Fruit fly (Drosophila melanogaster) whole organism, embryonic: Measurements from ENCODE around the gene sws.
A peak's percentile ranks its signal among the peaks of the same experiment; 100 is the strongest.

Experiments used
- Bdp1 ChIP-seq: fragments of 200-800 bp; sonication (Bioruptor generic); optimal IDR thresholded peaks from 3 replicates; lab custom pipeline; 2016; ENCODE audit warnings: missing biosample characterization, missing genetic modification characterization
- C15 ChIP-seq: fragments of 200-800 bp; sonication (Bioruptor generic); IDR thresholded peaks from 3 replicates; pipeline ENCODE4 v1.3.6; 2022; ENCODE audit warnings: missing biosample characterization, missing genetic modification characterization
- CG10565 ChIP-seq: fragments of 200-800 bp; sonication (Bioruptor generic); optimal IDR thresholded peaks from 3 replicates; lab custom pipeline; 2016; ENCODE audit warnings: missing biosample characterization, mild to moderate bottlenecking, missing genetic modification characterization
- CG10959 ChIP-seq: fragments of 200-800 bp; sonication (Bioruptor generic); IDR thresholded peaks from 2 replicates; pipeline ENCODE4 v1.3.6; 2022; ENCODE audit warnings: missing biosample characterization, missing genetic modification characterization
- CG11504 ChIP-seq: fragments of 200-800 bp; sonication (Bioruptor generic); optimal IDR thresholded peaks from 3 replicates; lab custom pipeline; 2019; ENCODE audit warnings: missing biosample characterization, mild to moderate bottlenecking, missing genetic modification characterization, moderate library complexity
- CG14441 ChIP-seq: fragments of 200-800 bp; sonication (Bioruptor generic); IDR thresholded peaks from 2 replicates; pipeline ENCODE4 v1.3.6; 2022; ENCODE audit warnings: missing biosample characterization, missing genetic modification characterization
- CG16813 ChIP-seq: fragments of 200-800 bp; sonication (Bioruptor generic); IDR thresholded peaks from 3 replicates; pipeline ENCODE4 v1.3.6; 2022; ENCODE audit warnings: missing biosample characterization, missing genetic modification characterization; ENCODE audit not compliant: partially characterized antibody
- CG17328 ChIP-seq: fragments of 200-800 bp; sonication (Bioruptor generic); IDR thresholded peaks from 2 replicates; pipeline ENCODE4 v1.3.6; 2022; ENCODE audit warnings: missing biosample characterization, missing genetic modification characterization
- CG17912 ChIP-seq: fragments of 200-800 bp; sonication (Bioruptor generic); optimal IDR thresholded peaks from 2 replicates; lab custom pipeline; 2018; ENCODE audit warnings: missing biosample characterization, mild to moderate bottlenecking, missing genetic modification characterization
- CG3065 ChIP-seq: fragments of 200-800 bp; sonication (Bioruptor generic); optimal IDR thresholded peaks from 2 replicates; lab custom pipeline; 2016; ENCODE audit warnings: missing biosample characterization, missing genetic modification characterization
- CG31365 ChIP-seq: fragments of 200-800 bp; sonication (Bioruptor generic); optimal IDR thresholded peaks from 2 replicates; lab custom pipeline; 2018; ENCODE audit warnings: missing biosample characterization, mild to moderate bottlenecking, missing genetic modification characterization
- CG32767 ChIP-seq: fragments of 200-800 bp; sonication (Bioruptor generic); IDR thresholded peaks from 2 replicates; pipeline ENCODE4 v1.3.6; 2022; ENCODE audit warnings: missing biosample characterization, missing genetic modification characterization
- CG6272 ChIP-seq: fragments of 200-800 bp; sonication (Bioruptor generic); IDR thresholded peaks from 2 replicates; pipeline ENCODE4 v1.3.6; 2022; ENCODE audit warnings: missing biosample characterization, missing genetic modification characterization
- CG8281 ChIP-seq: fragments of 200-800 bp; sonication (Bioruptor generic); optimal IDR thresholded peaks from 2 replicates; lab custom pipeline; 2018; ENCODE audit warnings: missing biosample characterization, mild to moderate bottlenecking, missing genetic modification characterization, moderate library complexity
- Dfd ChIP-seq, 2 experiments: fragments of >200 bp; optimal IDR thresholded peaks; 2 replicates each; lab custom pipeline; 2017; ENCODE audit warnings: missing biosample characterization in 2 of 2, missing genetic modification characterization in 2 of 2
- Doc2 ChIP-seq: fragments of 200-800 bp; sonication (Bioruptor generic); IDR thresholded peaks from 2 replicates; pipeline ENCODE4 v1.3.6; 2022; ENCODE audit warnings: missing biosample characterization, missing genetic modification characterization
- Fer3 ChIP-seq: fragments of 200-800 bp; sonication (Bioruptor generic); optimal IDR thresholded peaks from 2 replicates; lab custom pipeline; 2018; ENCODE audit warnings: missing biosample characterization, mild to moderate bottlenecking, missing genetic modification characterization, moderate library complexity
- Hmx ChIP-seq: fragments of 200-800 bp; sonication (Bioruptor generic); optimal IDR thresholded peaks from 2 replicates; lab custom pipeline; 2016; ENCODE audit warnings: missing biosample characterization, missing genetic modification characterization
- Lpt ChIP-seq: fragments of >200 bp; optimal IDR thresholded peaks from 2 replicates; lab custom pipeline; 2018; ENCODE audit warnings: missing biosample characterization, missing genetic modification characterization
- Med ChIP-seq: fragments of 200-800 bp; sonication (Bioruptor generic); peaks from one replicate; lab custom pipeline; 2016; ENCODE audit warnings: missing biosample characterization, missing genetic modification characterization, mild to moderate bottlenecking, inconsistent platforms, moderate library complexity
- Meics ChIP-seq: fragments of 200-800 bp; sonication (Bioruptor generic); optimal IDR thresholded peaks from 2 replicates; lab custom pipeline; 2017; ENCODE audit warnings: missing biosample characterization, mild to moderate bottlenecking, missing genetic modification characterization
- Mes4 ChIP-seq: fragments of 200-800 bp; sonication (Bioruptor generic); optimal IDR thresholded peaks from 2 replicates; lab custom pipeline; 2016; ENCODE audit warnings: missing biosample characterization, missing genetic modification characterization
- Neu2 ChIP-seq: fragments of 200-800 bp; sonication (Bioruptor generic); optimal IDR thresholded peaks from 3 replicates; lab custom pipeline; 2016; ENCODE audit warnings: missing biosample characterization, missing genetic modification characterization, borderline replicate concordance
- Sox102F ChIP-seq: fragments of 200-800 bp; sonication (Bioruptor generic); optimal IDR thresholded peaks from 2 replicates; lab custom pipeline; 2018; ENCODE audit warnings: missing biosample characterization, mild to moderate bottlenecking, missing genetic modification characterization, moderate library complexity
- Tbp ChIP-seq: fragments of >200 bp; optimal IDR thresholded peaks from 2 replicates; lab custom pipeline; 2018; ENCODE audit warnings: missing biosample characterization, missing genetic modification characterization
- ara ChIP-seq: fragments of 200-800 bp; sonication (Bioruptor generic); IDR thresholded peaks from 2 replicates; pipeline ENCODE4 v1.3.6; 2022; ENCODE audit warnings: missing biosample characterization, missing genetic modification characterization
- ase ChIP-seq: fragments of 200-800 bp; sonication (Bioruptor generic); IDR thresholded peaks from 3 replicates; pipeline ENCODE4 v1.3.6; 2022; ENCODE audit warnings: missing biosample characterization, missing genetic modification characterization
- bowl ChIP-seq: fragments of 200-800 bp; sonication (Bioruptor generic); IDR thresholded peaks from 2 replicates; pipeline ENCODE4 v1.3.6; 2022; ENCODE audit warnings: missing biosample characterization, missing genetic modification characterization
- cas ChIP-seq: fragments of 200-800 bp; sonication (Bioruptor generic); IDR thresholded peaks from 2 replicates; pipeline ENCODE4 v1.3.6; 2022; ENCODE audit warnings: missing biosample characterization, missing genetic modification characterization
- corto ChIP-seq: fragments of 200-800 bp; sonication (Bioruptor generic); optimal IDR thresholded peaks from 2 replicates; lab custom pipeline; 2016; ENCODE audit warnings: missing biosample characterization, mild to moderate bottlenecking, missing genetic modification characterization, moderate library complexity
- croc ChIP-seq: fragments of 200-800 bp; sonication (Bioruptor generic); conservative IDR thresholded peaks from 3 replicates; pipeline ENCODE4 v1.3.6; 2022; ENCODE audit warnings: missing biosample characterization, missing genetic modification characterization
- da ChIP-seq: fragments of 200-800 bp; sonication (Bioruptor generic); optimal IDR thresholded peaks from 2 replicates; lab custom pipeline; 2016; ENCODE audit warnings: missing biosample characterization, missing genetic modification characterization
- dati ChIP-seq: fragments of 200-800 bp; sonication (Bioruptor generic); IDR thresholded peaks from 2 replicates; pipeline ENCODE4 v1.3.6; 2022; ENCODE audit warnings: missing biosample characterization, missing genetic modification characterization
- dimm ChIP-seq: fragments of 200-800 bp; sonication (Bioruptor generic); IDR thresholded peaks from 2 replicates; pipeline ENCODE4 v1.3.6; 2022; ENCODE audit warnings: missing biosample characterization, missing genetic modification characterization
- dmrt99B ChIP-seq: fragments of 200-800 bp; sonication (Bioruptor generic); optimal IDR thresholded peaks from 2 replicates; lab custom pipeline; 2018; ENCODE audit warnings: missing biosample characterization, mild to moderate bottlenecking, missing genetic modification characterization, moderate library complexity
- eve ChIP-seq, 2 experiments: fragments of >200 bp; optimal IDR thresholded peaks; 2 replicates each; lab custom pipeline; 2017; ENCODE audit warnings: missing biosample characterization in 2 of 2, missing genetic modification characterization in 2 of 2
- fd102C ChIP-seq: fragments of 200-800 bp; sonication (Bioruptor generic); optimal IDR thresholded peaks from 2 replicates; lab custom pipeline; 2018; ENCODE audit warnings: missing biosample characterization, mild to moderate bottlenecking, missing genetic modification characterization, moderate library complexity
- gsb ChIP-seq: fragments of 200-800 bp; sonication (Bioruptor generic); IDR thresholded peaks from 2 replicates; pipeline ENCODE4 v1.3.6; 2022; ENCODE audit warnings: missing biosample characterization, missing genetic modification characterization
- gsb-n ChIP-seq: fragments of 200-800 bp; sonication (Bioruptor generic); optimal IDR thresholded peaks from 3 replicates; lab custom pipeline; 2018; ENCODE audit warnings: missing biosample characterization, mild to moderate bottlenecking, missing genetic modification characterization
- hb ChIP-seq: fragments of 200-800 bp; sonication (Bioruptor generic); IDR thresholded peaks from 3 replicates; pipeline ENCODE4 v1.3.6; 2022; ENCODE audit warnings: missing biosample characterization, missing genetic modification characterization; ENCODE audit not compliant: partially characterized antibody
- knrl ChIP-seq: fragments of 200-800 bp; sonication (Bioruptor generic); IDR thresholded peaks from 3 replicates; pipeline ENCODE4 v1.3.6; 2022; ENCODE audit warnings: missing biosample characterization, missing genetic modification characterization; ENCODE audit not compliant: partially characterized antibody
- luna ChIP-seq: fragments of 200-800 bp; sonication (Bioruptor generic); optimal IDR thresholded peaks from 2 replicates; lab custom pipeline; 2016; ENCODE audit warnings: missing biosample characterization, missing genetic modification characterization
- odd ChIP-seq: fragments of 200-800 bp; sonication (Bioruptor generic); optimal IDR thresholded peaks from 2 replicates; lab custom pipeline; 2017; ENCODE audit warnings: missing biosample characterization, mild to moderate bottlenecking, missing genetic modification characterization
- phol ChIP-seq: fragments of 200-800 bp; sonication (Bioruptor generic); optimal IDR thresholded peaks from 3 replicates; lab custom pipeline; 2018; ENCODE audit warnings: missing biosample characterization, mild to moderate bottlenecking, missing genetic modification characterization, moderate library complexity
- ranshi ChIP-seq: fragments of 200-800 bp; sonication (Bioruptor generic); IDR thresholded peaks from 2 replicates; pipeline ENCODE4 v1.3.6; 2022; ENCODE audit warnings: missing biosample characterization, missing genetic modification characterization
- sens ChIP-seq: fragments of 200-800 bp; sonication (Bioruptor generic); peaks from one replicate; lab custom pipeline; 2016; ENCODE audit warnings: missing biosample characterization, missing genetic modification characterization
- so ChIP-seq: fragments of 200-800 bp; sonication (Bioruptor generic); IDR thresholded peaks from 3 replicates; pipeline ENCODE4 v1.3.6; 2022; ENCODE audit warnings: missing biosample characterization, missing genetic modification characterization
- trem ChIP-seq: fragments of 200-800 bp; optimal IDR thresholded peaks from 3 replicates; lab custom pipeline; 2019; ENCODE audit warnings: missing biosample characterization, mild to moderate bottlenecking, missing genetic modification characterization, moderate library complexity
- ttk ChIP-seq: fragments of 200-800 bp; sonication (Bioruptor generic); IDR thresholded peaks from 2 replicates; pipeline ENCODE4 v2.1.2; 2022; ENCODE audit warnings: missing biosample characterization, missing genetic modification characterization
- unc-4 ChIP-seq: fragments of 200-800 bp; sonication (Bioruptor generic); IDR thresholded peaks from 2 replicates; pipeline ENCODE4 v1.3.6; 2022; ENCODE audit warnings: missing biosample characterization, missing genetic modification characterization; ENCODE audit not compliant: partially characterized antibody
- vfl ChIP-seq: fragments of 200-800 bp; sonication (Bioruptor generic); optimal IDR thresholded peaks from 2 replicates; lab custom pipeline; 2016; ENCODE audit warnings: missing biosample characterization, missing genetic modification characterization

The sws gene

DNA sequence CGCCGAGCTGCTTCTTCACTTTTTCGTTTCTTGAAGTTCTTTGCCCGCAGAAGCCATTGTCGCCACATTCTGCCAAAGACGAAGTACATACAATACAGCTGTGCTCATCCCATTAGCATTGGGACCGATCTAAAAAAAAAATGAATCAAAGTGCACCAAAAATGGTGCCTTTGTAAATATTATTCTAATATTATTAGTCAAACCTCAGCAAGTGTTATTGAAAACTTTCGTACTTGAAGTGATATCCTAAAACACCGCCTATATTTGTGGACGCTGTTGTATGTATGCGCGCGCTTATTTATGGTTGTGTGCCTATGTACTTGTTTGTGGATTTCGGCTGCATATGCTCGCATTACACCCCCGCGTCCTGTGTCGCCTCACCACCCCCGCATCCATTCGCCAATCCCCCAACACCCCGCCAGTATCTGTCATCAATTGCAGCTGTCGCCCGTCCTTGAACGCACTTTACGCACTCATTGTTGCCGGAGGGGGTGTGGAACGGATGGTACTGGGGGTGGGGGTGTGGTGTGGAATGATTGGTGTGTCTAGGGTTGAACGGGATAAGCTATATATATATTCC is 4.4 kb upstream of the sws start (continued):
- TF ChIP-seq Fer3 (tag; lab: Kevin White, UChicago): peak; percentile 78
- TF ChIP-seq croc (GFP tag; lab: Robert Waterston, UW): peak; percentile 84
- peak; percentile 56 for TF ChIP-seq vfl (GFP tag; lab: Kevin White, UChicago)
- peak; percentile 92 for TF ChIP-seq so (GFP tag; lab: Robert Waterston, UW)
- peak; percentile 85 for TF ChIP-seq CG14441 (GFP tag; lab: Robert Waterston, UW)
- peak; percentile 82 for TF ChIP-seq CG10959 (GFP tag; lab: Robert Waterston, UW)
- TF ChIP-seq ara: peak; percentile 94
- TF ChIP-seq unc-4 (GFP tag; lab: Robert Waterston, UW): no peak
- peak; percentile 92 for TF ChIP-seq dmrt99B
- TF ChIP-seq dati (GFP tag; lab: Robert Waterston, UW): peak; percentile 69; the same call in 1 of the 2 replicates
- peak; percentile 77 for TF ChIP-seq CG32767 (GFP tag; lab: Robert Waterston, UW)
- peak; percentile 91 for TF ChIP-seq Sox102F (GFP tag; lab: Kevin White, UChicago)
- TF ChIP-seq knrl (GFP tag; lab: Robert Waterston, UW): no peak
- peak; percentile 58 for TF ChIP-seq CG31365 (tag; lab: Kevin White, UChicago)
- TF ChIP-seq CG11504 (tag; lab: Kevin White, UChicago): peak; percentile 92
- TF ChIP-seq phol (tag; lab: Kevin White, UChicago): peak; percentile 88
- no peak for TF ChIP-seq CG17912 (GFP tag; lab: Kevin White, UChicago)
- TF ChIP-seq Hmx (GFP tag; lab: Kevin White, UChicago): no peak
- TF ChIP-seq da (GFP tag; lab: Kevin White, UChicago): no peak
- TF ChIP-seq CG10565 (GFP tag; lab: Kevin White, UChicago): peak; percentile 11
- no peak for TF ChIP-seq Lpt (GFP tag; lab: Kevin White, UChicago)
- TF ChIP-seq C15 (GFP tag; lab: Robert Waterston, UW): peak; percentile 69; the same call in 2 of the 3 replicates
- peak; percentile 86 for TF ChIP-seq ase (GFP tag; lab: Robert Waterston, UW)
- peak; percentile 55 for TF ChIP-seq Mes4 (GFP tag; lab: Kevin White, UChicago)
- no peak for TF ChIP-seq luna
- peak; percentile 83 for TF ChIP-seq dimm (GFP tag; lab: Robert Waterston, UW)
- peak; percentile 94 for TF ChIP-seq Med (GFP tag; lab: Kevin White, UChicago)
- TF ChIP-seq fd102C (GFP tag; lab: Kevin White, UChicago): peak; percentile 28
- peak; percentile 65 for TF ChIP-seq CG3065 (GFP tag; lab: Kevin White, UChicago)
- TF ChIP-seq CG17328 (GFP tag; lab: Robert Waterston, UW): peak; percentile 91
- 0 out of 2 replicates have a peak, but pooled peaks have one; percentile 43 for TF ChIP-seq Doc2
- peak in 1 of 2 experiments; percentile 94 for TF ChIP-seq eve (GFP tag; optimal IDR thresholded peaks at IDR 0.05; lab: Kevin White, UChicago)
- TF ChIP-seq ttk: peak; percentile 85
- TF ChIP-seq odd (GFP tag; lab: Kevin White, UChicago): peak; percentile 77
- TF ChIP-seq CG8281 (tag; lab: Kevin White, UChicago): peak; percentile 69
- TF ChIP-seq Tbp (GFP tag; lab: Kevin White, UChicago): no peak
- peak; percentile 81 for TF ChIP-seq Meics
- TF ChIP-seq trem (tag; lab: Kevin White, UChicago): peak; percentile 67
- peak; percentile 70 for TF ChIP-seq gsb (GFP tag; lab: Robert Waterston, UW)
- TF ChIP-seq hb: no peak
- 0 out of 2 replicates have a peak, but pooled peaks have one; percentile 43 for TF ChIP-seq bowl
- no peak for TF ChIP-seq CG16813 (GFP tag; lab: Robert Waterston, UW)
- TF ChIP-seq gsb-n (tag; lab: Kevin White, UChicago): peak; percentile 90
- peak; percentile 72 for TF ChIP-seq CG6272 (GFP tag; lab: Robert Waterston, UW)
- no peak for TF ChIP-seq Dfd (GFP tag; optimal IDR thresholded peaks at IDR 0.05; lab: Kevin White, UChicago)
- no peak for TF ChIP-seq Neu2 (GFP tag; lab: Kevin White, UChicago)
- peak; percentile 81 for TF ChIP-seq ranshi (GFP tag; lab: Robert Waterston, UW)
- TF ChIP-seq Bdp1: peak; percentile 65
- TF ChIP-seq cas (GFP tag; lab: Robert Waterston, UW): 0 out of 2 replicates have a peak, but pooled peaks have one; percentile 27
- peak; percentile 97 for TF ChIP-seq sens (GFP tag; lab: Kevin White, UChicago)
- TF ChIP-seq corto (GFP tag; lab: Kevin White, UChicago): peak; percentile 51
